ENCODE assay signal across 5 worm cellular contexts in genomic region chrX:16189227-16189906, ce11.
A peak's percentile ranks its signal among the peaks of the same experiment; 100 is the strongest.
TF ChIP-seq lines count a peak whose summit lies in the region.

TSS of gene slc-25A21 (plus strand) at chrX:16189856.

TF ChIP-seq in whole organism, L1 larva, 84 proteins besides CTCF, POLR2A, EP300 and RAD21:
- TF ChIP-seq jun-1 (tag; optimal IDR thresholded peaks at IDR 0.05; lab: Kevin White, UChicago) (no peak), tbx-2 (tag; optimal IDR thresholded peaks at IDR 0.05; lab: Kevin White, UChicago) (no peak), unc-62 (GFP tag; optimal IDR thresholded peaks at IDR 0.05; lab: Kevin White, UChicago) (no peak), mdl-1 (tag; optimal IDR thresholded peaks at IDR 0.05; lab: Kevin White, UChicago) (no peak), lin-14 (GFP tag; optimal IDR thresholded peaks at IDR 0.05; lab: Kevin White, UChicago) (peak; percentile 53), blmp-1 (tag; optimal IDR thresholded peaks at IDR 0.05; lab: Kevin White, UChicago) (peak; percentile 26), nhr-28 (tag; optimal IDR thresholded peaks at IDR 0.05; lab: Kevin White, UChicago) (no peak), nhr-85 (tag; lab: Kevin White, UChicago) (peak; percentile 63), skn-1 (tag; optimal IDR thresholded peaks at IDR 0.05; lab: Kevin White, UChicago) (no peak), ceh-90 (tag; optimal IDR thresholded peaks at IDR 0.05; lab: Kevin White, UChicago) (no peak)
TF ChIP-seq in whole organism, L1 larva: peak in this region for 3.

TF ChIP-seq in whole organism, L2 larva, 48 proteins besides CTCF, POLR2A, EP300 and RAD21:
- no peak for TF ChIP-seq egl-27 (tag; optimal IDR thresholded peaks at IDR 0.05; lab: Kevin White, UChicago)
- TF ChIP-seq sma-9 (GFP tag; optimal IDR thresholded peaks at IDR 0.05; lab: Kevin White, UChicago): peak; percentile 25
- no peak for TF ChIP-seq sma-9 (tag; optimal IDR thresholded peaks at IDR 0.05; lab: Kevin White, UChicago)

TF ChIP-seq in whole organism, L3 larva, 47 proteins besides CTCF, POLR2A, EP300 and RAD21:
- TF ChIP-seq tbx-2 (tag; optimal IDR thresholded peaks at IDR 0.05; lab: Kevin White, UChicago) (no peak), ceh-28 (tag; optimal IDR thresholded peaks at IDR 0.05; lab: Kevin White, UChicago) (peak; percentile 21), nhr-76 (tag; optimal IDR thresholded peaks at IDR 0.05; lab: Kevin White, UChicago) (no peak)

TF ChIP-seq in whole organism, L4 larva, 104 proteins besides CTCF, POLR2A, EP300 and RAD21:
- no peak for TF ChIP-seq set-16 (GFP tag; IDR thresholded peaks at IDR 0.05; lab: Robert Waterston, UW)
- TF ChIP-seq arid-1 (GFP tag; conservative IDR thresholded peaks at IDR 0.05; lab: Robert Waterston, UW): no peak
- peak; percentile 9; the same call in 1 of the 2 replicates for TF ChIP-seq dmd-6 (GFP tag; IDR thresholded peaks at IDR 0.05; lab: Robert Waterston, UW)
- no peak for TF ChIP-seq pqm-1 (tag; optimal IDR thresholded peaks at IDR 0.05; lab: Kevin White, UChicago)
- peak in 1 of 2 experiments; percentile 30 for TF ChIP-seq mdl-1 (tag; optimal IDR thresholded peaks at IDR 0.05; lab: Kevin White, UChicago)
- no peak for TF ChIP-seq saeg-2 (GFP tag; IDR thresholded peaks at IDR 0.05; lab: Robert Waterston, UW)
- no peak for TF ChIP-seq sdz-12 (GFP tag; optimal IDR thresholded peaks at IDR 0.05; lab: Kevin White, UChicago)
- TF ChIP-seq nhr-28 (tag; optimal IDR thresholded peaks at IDR 0.05; lab: Kevin White, UChicago): peak; percentile 14
- TF ChIP-seq ZK337.2 (GFP tag; IDR thresholded peaks at IDR 0.05; lab: Robert Waterston, UW): no peak
- no peak for TF ChIP-seq dmd-8 (GFP tag; IDR thresholded peaks at IDR 0.05; lab: Robert Waterston, UW)
- TF ChIP-seq F26F4.8 (GFP tag; conservative IDR thresholded peaks at IDR 0.05; lab: Robert Waterston, UW): no peak
- TF ChIP-seq daf-16 (GFP tag; optimal IDR thresholded peaks at IDR 0.05; lab: Kevin White, UChicago): no peak
- TF ChIP-seq daf-16 (tag; optimal IDR thresholded peaks at IDR 0.05; lab: Kevin White, UChicago): peak; percentile 22
- no peak for TF ChIP-seq aly-2 (tag; optimal IDR thresholded peaks at IDR 0.05; lab: Kevin White, UChicago)
- no peak for TF ChIP-seq mxl-3 (GFP tag; optimal IDR thresholded peaks at IDR 0.05; lab: Kevin White, UChicago)
- no peak for TF ChIP-seq F49E8.2 (tag; optimal IDR thresholded peaks at IDR 0.05; lab: Kevin White, UChicago; ENCODE audit: borderline replicate concordance)
- no peak for TF ChIP-seq daf-8 (GFP tag; IDR thresholded peaks at IDR 0.05; lab: Robert Waterston, UW)
- no peak for TF ChIP-seq egl-43 (GFP tag; IDR thresholded peaks at IDR 0.05; lab: Robert Waterston, UW)
- no peak for TF ChIP-seq ceh-62 (tag; optimal IDR thresholded peaks at IDR 0.05; lab: Kevin White, UChicago)

TF ChIP-seq in whole organism, mixed stage, embryonic, 35 proteins besides CTCF, POLR2A, EP300 and RAD21:
- peak; percentile 25 for TF ChIP-seq elt-1 (tag; optimal IDR thresholded peaks at IDR 0.05; lab: Kevin White, UChicago; ENCODE audit: borderline replicate concordance, insufficient read depth)
- TF ChIP-seq bed-3 (GFP tag; optimal IDR thresholded peaks at IDR 0.05; lab: Kevin White, UChicago): no peak
TF ChIP-seq in whole organism, mixed stage, embryonic: peak in this region for 1.

Comparison
In these comparisons a context has a peak if more than half of its experiments do, and no peak if none do; other contexts are left out.
1. Of the 29 proteins assayed by ChIP-seq in both whole organism, L4 larva and whole organism, L1 larva: peak only in whole organism, L4 larva: nhr-28; only in whole organism, L1 larva: none; in both: none; in neither: 27; mixed calls (peak in some experiments, not most) for 1.